Worm (Caenorhabditis elegans) whole organism, mixed stage, embryonic: ENCODE data around the gene H40L08.9.

Experiments used
- ceh-43 ChIP-seq: fragments of 200-800 bp; sonication (Bioruptor generic); optimal IDR thresholded peaks from 2 replicates; lab custom pipeline; 2018; ENCODE audit warnings: mild to moderate bottlenecking, missing genetic modification characterization, moderate library complexity, missing compliant biosample characterization
- lin-13 ChIP-seq: fragments of 150-350 bp; optimal IDR thresholded peaks from 2 replicates; lab custom pipeline; 2014; ENCODE audit warnings: missing biosample characterization, missing genetic modification characterization
- lsy-2 ChIP-seq: fragments of 150-350 bp; optimal IDR thresholded peaks from 2 replicates; lab custom pipeline; 2014; ENCODE audit warnings: missing biosample characterization, missing genetic modification characterization
- nhr-12 ChIP-seq: fragments of 150-350 bp; optimal IDR thresholded peaks from 2 replicates; lab custom pipeline; 2014; ENCODE audit warnings: missing biosample characterization, missing genetic modification characterization
- snpc-4 ChIP-seq: fragments of 150-350 bp; optimal IDR thresholded peaks from 2 replicates; lab custom pipeline; 2014; ENCODE audit warnings: missing biosample characterization, missing genetic modification characterization
- tbx-8 ChIP-seq: fragments of 200-800 bp; sonication (Bioruptor generic); optimal IDR thresholded peaks from 2 replicates; lab custom pipeline; 2018; ENCODE audit warnings: mild to moderate bottlenecking, missing genetic modification characterization, moderate library complexity, missing compliant biosample characterization

- TF ChIP-seq lsy-2: no peak
- TF ChIP-seq tbx-8 (GFP tag; lab: Kevin White, UChicago): no peak
- TF ChIP-seq lin-13 (tag; lab: Kevin White, UChicago): no peak
- TF ChIP-seq nhr-12 (tag; lab: Kevin White, UChicago): no peak
- no peak for TF ChIP-seq ceh-43 (GFP tag; lab: Kevin White, UChicago)
- TF ChIP-seq snpc-4 (tag; lab: Kevin White, UChicago): no peak
Measured at ce11 chrX:15042549-15042948, 33.7 kb downstream of the H40L08.9 start.
